Fruit fly (Drosophila melanogaster): ENCODE measurements around the gene CG12099.

Gene CG12099

DNA sequence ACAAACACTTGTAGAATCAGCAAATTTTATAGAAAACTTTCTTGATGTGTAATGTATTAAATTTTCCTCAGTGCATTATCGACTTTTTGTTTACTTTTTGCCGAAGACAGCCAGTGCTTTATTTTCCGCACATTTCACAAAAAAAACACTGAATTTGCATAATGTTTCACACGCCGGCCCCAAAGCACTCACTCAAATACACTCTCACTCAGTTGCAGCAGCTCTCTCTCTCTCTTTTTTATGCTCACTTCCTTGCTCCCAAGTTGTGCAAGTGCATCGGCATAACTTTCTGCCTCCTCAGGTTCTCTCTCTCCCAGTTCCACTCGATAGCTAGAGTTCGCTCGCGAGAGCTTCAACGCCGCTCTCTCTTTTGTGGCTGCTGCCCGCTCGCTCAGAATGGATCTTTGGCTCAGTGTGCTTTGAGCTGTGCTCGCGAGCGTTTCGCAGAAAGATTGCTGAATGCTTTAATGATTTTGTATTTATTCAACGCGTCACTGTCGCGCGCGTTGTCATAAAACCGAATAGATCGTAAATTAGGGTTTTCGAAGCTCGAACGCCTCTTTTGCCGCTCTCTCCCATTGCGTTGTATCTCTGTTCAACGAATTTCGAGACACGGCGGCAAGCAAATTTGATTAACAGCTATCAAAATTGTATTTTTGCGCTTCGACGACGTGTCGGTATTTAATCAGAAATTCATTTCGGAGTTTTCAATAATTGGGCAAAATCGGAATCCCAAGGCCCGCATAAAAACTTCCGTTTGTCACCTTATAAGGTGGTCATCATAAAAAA lies 28.2 kb upstream of the CG12099 start (continued):
- TF ChIP-seq amos (GFP tag; IDR thresholded peaks at IDR 0.05; ENCODE audit: partially characterized antibody): peak; percentile 50; the same call in 1 of the 2 replicates
- peak; percentile 31; the same call in 1 of the 2 replicates for TF ChIP-seq onecut (GFP tag; IDR thresholded peaks at IDR 0.05)
- no peak for TF ChIP-seq CG15696 (tag; optimal IDR thresholded peaks at IDR 0.05)
- TF ChIP-seq da (GFP tag; optimal IDR thresholded peaks at IDR 0.05): no peak
- TF ChIP-seq Six4 (GFP tag; optimal IDR thresholded peaks at IDR 0.05): no peak
- no peak for TF ChIP-seq Dek (tag; optimal IDR thresholded peaks at IDR 0.05)
- TF ChIP-seq CG7839 (tag; optimal IDR thresholded peaks at IDR 0.05): no peak
- no peak for TF ChIP-seq Gug (GFP tag; IDR thresholded peaks at IDR 0.05)
- peak; percentile 50 for TF ChIP-seq CG6854 (GFP tag; optimal IDR thresholded peaks at IDR 0.05)
- TF ChIP-seq ranshi (GFP tag; IDR thresholded peaks at IDR 0.05): peak; percentile 8; the same call in 1 of the 2 replicates
- peak; percentile 14 for TF ChIP-seq CG17359 (tag; optimal IDR thresholded peaks at IDR 0.05)
- TF ChIP-seq CG31388 (GFP tag; optimal IDR thresholded peaks at IDR 0.05): no peak
- TF ChIP-seq Mrtf (GFP tag; IDR thresholded peaks at IDR 0.05): no peak
- no peak for TF ChIP-seq knrl (GFP tag; IDR thresholded peaks at IDR 0.05; ENCODE audit: partially characterized antibody)
- TF ChIP-seq CG17328 (GFP tag; IDR thresholded peaks at IDR 0.05): peak; percentile 24; the same call in 1 of the 2 replicates
- peak; percentile 20 for TF ChIP-seq CG12071 (GFP tag; optimal IDR thresholded peaks at IDR 0.05)
- TF ChIP-seq CG15073 (GFP tag; optimal IDR thresholded peaks at IDR 0.05): no peak
- peak; percentile 18 for TF ChIP-seq D19A (tag; optimal IDR thresholded peaks at IDR 0.05)
- TF ChIP-seq Taf1 (GFP tag; IDR thresholded peaks at IDR 0.05): no peak
- no peak for TF ChIP-seq CG11560 (tag; IDR thresholded peaks at IDR 0.05)
- TF ChIP-seq Lpt (GFP tag; optimal IDR thresholded peaks at IDR 0.05): no peak
- no peak for TF ChIP-seq CG7745 (tag; optimal IDR thresholded peaks at IDR 0.05)
- no peak for TF ChIP-seq CG8924 (tag; optimal IDR thresholded peaks at IDR 0.05)
- no peak for TF ChIP-seq lola (GFP tag; optimal IDR thresholded peaks at IDR 0.05)
- peak; percentile 54 for TF ChIP-seq Scr (GFP tag; IDR thresholded peaks at IDR 0.05; ENCODE audit: partially characterized antibody)
- no peak for TF ChIP-seq CG14667 (GFP tag; IDR thresholded peaks at IDR 0.05)
- TF ChIP-seq h (optimal IDR thresholded peaks at IDR 0.05): no peak
- TF ChIP-seq nerfin-2 (GFP tag; IDR thresholded peaks at IDR 0.05; ENCODE audit: partially characterized antibody): no peak; the same call in 1 of the 2 replicates
- TF ChIP-seq Fer1 (GFP tag; optimal IDR thresholded peaks at IDR 0.05): peak; percentile 47
- peak; percentile 82; the same call in 3 of the 4 replicates for TF ChIP-seq chinmo (GFP tag; IDR thresholded peaks at IDR 0.05; ENCODE audit: partially characterized antibody)
- TF ChIP-seq lab (GFP tag; optimal IDR thresholded peaks at IDR 0.05): peak; percentile 38
- TF ChIP-seq sd (tag; optimal IDR thresholded peaks at IDR 0.05): peak; percentile 76
- TF ChIP-seq CG17912 (GFP tag; optimal IDR thresholded peaks at IDR 0.05): peak; percentile 28
- TF ChIP-seq sob (GFP tag; IDR thresholded peaks at IDR 0.05): peak; percentile 47; the same call in 1 of the 2 replicates
- no peak for TF ChIP-seq shn (GFP tag; optimal IDR thresholded peaks at IDR 0.05)
- TF ChIP-seq CG9727 (GFP tag; optimal IDR thresholded peaks at IDR 0.05): no peak
- TF ChIP-seq zf30C (GFP tag; optimal IDR thresholded peaks at IDR 0.05): no peak
- no peak for TF ChIP-seq Dip2 (GFP tag; IDR thresholded peaks at IDR 0.05)
- peak; percentile 14 for TF ChIP-seq sug (tag; optimal IDR thresholded peaks at IDR 0.05)
- TF ChIP-seq Dbx (GFP tag; IDR thresholded peaks at IDR 0.05): peak; percentile 52; the same call in 1 of the 3 replicates
- TF ChIP-seq tio (GFP tag; optimal IDR thresholded peaks at IDR 0.05): no peak
- no peak for TF ChIP-seq CG10654 (GFP tag; optimal IDR thresholded peaks at IDR 0.05)
- TF ChIP-seq CG3163 (GFP tag; optimal IDR thresholded peaks at IDR 0.05): no peak
- TF ChIP-seq CG7372 (GFP tag; IDR thresholded peaks at IDR 0.05): no peak
- TF ChIP-seq Med (GFP tag): peak; percentile 81
- TF ChIP-seq CG5953 (GFP tag; IDR thresholded peaks at IDR 0.05): no peak
- peak; percentile 46 for TF ChIP-seq HHEX (GFP tag; optimal IDR thresholded peaks at IDR 0.05)
- no peak for TF ChIP-seq ara (GFP tag; IDR thresholded peaks at IDR 0.05)
- peak; percentile 30; the same call in 1 of the 2 replicates for TF ChIP-seq crol (GFP tag; IDR thresholded peaks at IDR 0.05)
